Fruit fly (Drosophila melanogaster) S2 (cell line): ENCODE results near the gene PH4alphaNE1.

Source experiments
- CG8478 ChIP-seq: fragments of >200 bp; optimal IDR thresholded peaks from 2 replicates; lab custom pipeline; 2018
- CTCF ChIP-seq, 2 experiments: fragments of >200 bp; optimal IDR thresholded peaks; 2 replicates each; lab custom pipeline; 2018

DNA sequence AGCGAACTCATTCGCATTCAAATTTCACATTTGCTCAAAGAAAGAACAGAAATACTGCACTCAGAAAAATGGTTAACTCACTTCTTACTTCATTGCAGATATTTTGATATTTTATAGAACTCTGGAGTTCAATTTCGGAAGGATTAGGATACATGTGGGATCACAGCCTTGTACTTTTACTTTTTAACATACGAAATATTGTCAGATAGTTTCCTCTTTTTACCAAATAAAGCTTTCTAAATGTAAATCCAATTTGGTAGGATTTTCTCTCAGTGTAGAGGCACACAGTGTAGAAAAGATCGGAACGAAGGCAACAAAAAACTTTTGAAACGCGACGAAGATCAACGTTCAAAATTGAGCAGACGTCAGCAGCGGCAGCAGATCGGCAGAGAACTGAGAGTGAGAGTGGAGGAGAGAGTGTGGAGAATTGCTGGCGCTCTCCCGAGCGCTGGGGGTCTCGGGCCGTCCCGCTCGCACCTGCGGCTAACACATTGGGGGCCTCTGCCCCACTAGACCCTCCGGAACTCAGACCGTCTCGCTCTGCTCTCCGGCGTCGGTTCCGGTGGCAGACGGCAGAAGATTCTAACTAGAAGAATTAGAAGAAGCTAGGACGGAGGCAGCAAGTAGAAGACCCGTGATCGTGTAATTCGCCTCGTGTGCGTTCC lies 32.0 kb upstream of the PH4alphaNE1 start, which contains the start of gene tmod:
- TF ChIP-seq CTCF (optimal IDR thresholded peaks at IDR 0.05; lab: Kevin White, UChicago): no peak
- TF ChIP-seq CG8478 (lab: Kevin White, UChicago): no peak
